Worm (Caenorhabditis elegans) whole organism, late embryonic: ENCODE results near the gene C03E10.1.

Experiments used
- C08G9.2 ChIP-seq: sonication (generic microtip); optimal IDR thresholded peaks from 2 replicates; lab custom pipeline; 2016; ENCODE audit warnings: mild to moderate bottlenecking, missing genetic modification characterization, moderate library complexity, missing compliant biosample characterization
- C38D4.7 ChIP-seq: fragments of 200-800 bp; sonication (Bioruptor generic); optimal IDR thresholded peaks from 2 replicates; lab custom pipeline; 2018; ENCODE audit warnings: mild to moderate bottlenecking, missing genetic modification characterization, moderate library complexity, missing compliant biosample characterization
- F13H6.1 ChIP-seq: sonication (generic microtip); optimal IDR thresholded peaks from 2 replicates; lab custom pipeline; 2016; ENCODE audit warnings: missing genetic modification characterization, missing compliant biosample characterization
- K02D7.2 ChIP-seq: sonication (generic microtip); optimal IDR thresholded peaks from 2 replicates; lab custom pipeline; 2017; ENCODE audit warnings: mild to moderate bottlenecking, missing genetic modification characterization, missing compliant biosample characterization
- K09A11.1 ChIP-seq: sonication (generic microtip); optimal IDR thresholded peaks from 2 replicates; lab custom pipeline; 2017; ENCODE audit warnings: antibody characterized with exemption, mild to moderate bottlenecking, missing genetic modification characterization, missing compliant biosample characterization; ENCODE audit not compliant: insufficient read depth
- T23F11.4 ChIP-seq: fragments of 200-800 bp; sonication (Bioruptor generic); optimal IDR thresholded peaks from 2 replicates; lab custom pipeline; 2018; ENCODE audit warnings: mild to moderate bottlenecking, missing genetic modification characterization, missing compliant biosample characterization
- ahr-1 ChIP-seq: sonication (generic microtip); optimal IDR thresholded peaks from 2 replicates; lab custom pipeline; 2016; ENCODE audit warnings: missing genetic modification characterization, missing compliant biosample characterization
- ceh-22 ChIP-seq: sonication (generic microtip); optimal IDR thresholded peaks from 2 replicates; lab custom pipeline; 2017; ENCODE audit warnings: missing biosample characterization, missing genetic modification characterization
- ceh-24 ChIP-seq: sonication (generic microtip); optimal IDR thresholded peaks from 2 replicates; lab custom pipeline; 2016; ENCODE audit warnings: mild to moderate bottlenecking, missing genetic modification characterization, missing compliant biosample characterization
- ceh-31 ChIP-seq: sonication (generic microtip); optimal IDR thresholded peaks from 2 replicates; lab custom pipeline; 2016; ENCODE audit warnings: missing genetic modification characterization, missing compliant biosample characterization
- ceh-45 ChIP-seq: fragments of 200-800 bp; sonication (Bioruptor generic); IDR thresholded peaks from 2 replicates; pipeline ENCODE4 v1.3.6; 2022; ENCODE audit warnings: missing genetic modification reagents, missing genetic modification characterization, missing compliant biosample characterization
- ceh-48 ChIP-seq: sonication (generic microtip); optimal IDR thresholded peaks from 2 replicates; lab custom pipeline; 2016; ENCODE audit warnings: missing genetic modification characterization, inconsistent platforms, missing compliant biosample characterization
- ceh-6 ChIP-seq: fragments of 200-800 bp; sonication (Bioruptor generic); optimal IDR thresholded peaks from 2 replicates; lab custom pipeline; 2018; ENCODE audit warnings: mild to moderate bottlenecking, missing genetic modification characterization, missing compliant biosample characterization
- ceh-9 ChIP-seq: sonication (generic microtip); optimal IDR thresholded peaks from 2 replicates; lab custom pipeline; 2016; ENCODE audit warnings: mild to moderate bottlenecking, missing genetic modification characterization, inconsistent platforms, missing compliant biosample characterization
- elt-2 ChIP-seq: sonication (generic microtip); optimal IDR thresholded peaks from 2 replicates; lab custom pipeline; 2016; ENCODE audit warnings: missing genetic modification reagents, missing genetic modification characterization, missing compliant biosample characterization
- elt-4 ChIP-seq: sonication (generic microtip); optimal IDR thresholded peaks from 2 replicates; lab custom pipeline; 2016; ENCODE audit warnings: missing genetic modification characterization, missing compliant biosample characterization
- fax-1 ChIP-seq: sonication (generic microtip); optimal IDR thresholded peaks from 2 replicates; lab custom pipeline; 2016; ENCODE audit warnings: missing genotype, missing genetic modification characterization, missing compliant biosample characterization
- fkh-10 ChIP-seq: fragments of 150-350 bp; optimal IDR thresholded peaks from 2 replicates; lab custom pipeline; 2014; ENCODE audit warnings: missing biosample characterization, missing genetic modification reagents, missing genetic modification characterization
- gmeb-2 ChIP-seq: sonication (generic microtip); optimal IDR thresholded peaks from 2 replicates; lab custom pipeline; 2016; ENCODE audit warnings: missing genetic modification characterization, inconsistent platforms, missing compliant biosample characterization
- hlh-15 ChIP-seq: sonication (generic microtip); optimal IDR thresholded peaks from 2 replicates; lab custom pipeline; 2016; ENCODE audit warnings: missing genetic modification characterization, missing compliant biosample characterization
- hlh-30 ChIP-seq: sonication (generic microtip); optimal IDR thresholded peaks from 2 replicates; lab custom pipeline; 2017; ENCODE audit warnings: antibody characterized with exemption, missing genetic modification characterization, missing compliant biosample characterization; ENCODE audit not compliant: insufficient read depth
- lim-6 ChIP-seq: sonication (generic microtip); optimal IDR thresholded peaks from 2 replicates; lab custom pipeline; 2016; ENCODE audit warnings: missing genetic modification characterization, missing compliant biosample characterization
- odd-2 ChIP-seq: sonication (generic microtip); optimal IDR thresholded peaks from 2 replicates; lab custom pipeline; 2017; ENCODE audit warnings: antibody characterized with exemption, mild to moderate bottlenecking, missing genetic modification characterization, missing compliant biosample characterization
- pag-3 ChIP-seq: sonication (generic microtip); optimal IDR thresholded peaks from 2 replicates; lab custom pipeline; 2016; ENCODE audit warnings: missing compliant biosample characterization, missing genetic modification characterization, borderline replicate concordance
- pha-2 ChIP-seq: sonication (generic microtip); optimal IDR thresholded peaks from 2 replicates; lab custom pipeline; 2017; ENCODE audit warnings: mild to moderate bottlenecking, missing genetic modification characterization, missing compliant biosample characterization
- pros-1 ChIP-seq: fragments of 150-350 bp; optimal IDR thresholded peaks from 2 replicates; lab custom pipeline; 2014; ENCODE audit warnings: missing biosample characterization, missing genetic modification reagents, missing genetic modification characterization
- sox-2 ChIP-seq: fragments of 200-800 bp; sonication (Bioruptor generic); IDR thresholded peaks from 2 replicates; pipeline ENCODE4 v1.3.6; 2022; ENCODE audit warnings: missing genetic modification reagents, missing genetic modification characterization, missing compliant biosample characterization
- ttx-3 ChIP-seq: sonication (generic microtip); optimal IDR thresholded peaks from 2 replicates; lab custom pipeline; 2016; ENCODE audit warnings: missing genetic modification reagents, missing genetic modification characterization, missing compliant biosample characterization
- unc-3 ChIP-seq, 2 experiments: fragments of 200-800 bp in 1 of 2; sonication (Bioruptor generic) in 1 of 2; sonication (generic microtip) in 1 of 2; conservative IDR thresholded peaks in 1 of 2; optimal IDR thresholded peaks in 1 of 2; 2 replicates each; pipeline versions ENCODE4 v1.3.6 to Lab custom; 2016 to 2022; ENCODE audit warnings: missing compliant biosample characterization in 2 of 2, missing genetic modification characterization in 2 of 2, missing genetic modification reagents in 1 of 2
- unc-42 ChIP-seq: sonication (generic microtip); optimal IDR thresholded peaks from 2 replicates; lab custom pipeline; 2016; ENCODE audit warnings: missing genotype, missing genetic modification characterization, missing compliant biosample characterization
- unc-55 ChIP-seq: sonication (generic microtip); optimal IDR thresholded peaks from 2 replicates; lab custom pipeline; 2017; ENCODE audit warnings: missing biosample characterization, missing genetic modification reagents, missing genetic modification characterization
- ztf-16 ChIP-seq: sonication (generic microtip); optimal IDR thresholded peaks from 2 replicates; lab custom pipeline; 2017; ENCODE audit warnings: missing genetic modification characterization, missing compliant biosample characterization

The C03E10.1 gene

ce11 chrV:11298632-11299031 lies 7.6 kb downstream of the C03E10.1 start, which contains the start of gene T03F7.5:
TSS of gene T03F7.5 (minus strand) at chrV:11298732.
- TF ChIP-seq ceh-9 (no peak), fax-1 (tag; lab: Kevin White, UChicago) (no peak), elt-2 (no peak), T23F11.4 (GFP tag; lab: Kevin White, UChicago) (no peak), unc-3 (GFP tag; conservative IDR thresholded peaks at IDR 0.05; lab: Robert Waterston, UW) (no peak), unc-3 (tag; optimal IDR thresholded peaks at IDR 0.05; lab: Kevin White, UChicago) (no peak), gmeb-2 (tag; lab: Kevin White, UChicago) (no peak), odd-2 (no peak), ceh-24 (tag; lab: Kevin White, UChicago) (no peak), unc-42 (no peak), unc-55 (GFP tag; lab: Kevin White, UChicago) (no peak), ceh-45 (GFP tag; lab: Robert Waterston, UW) (no peak), lim-6 (tag; lab: Kevin White, UChicago) (no peak), C38D4.7 (GFP tag; lab: Kevin White, UChicago) (no peak), K02D7.2 (no peak)

- TF ChIP-seq hlh-30 (tag; lab: Kevin White, UChicago), result no peak
These were observed 8.4 kb downstream of the C03E10.1 start for ce11 chrV:11299406-11299805.

ce11 chrV:11300539-11300938 lies 9.6 kb downstream of the C03E10.1 start, which contains the start of gene srh-47:
TSS of gene srh-47 (minus strand) at chrV:11300639.
- no peak for TF ChIP-seq ceh-48 (tag; lab: Kevin White, UChicago)
- no peak for TF ChIP-seq fkh-10
- TF ChIP-seq elt-2, result no peak
- TF ChIP-seq ztf-16, result no peak
- TF ChIP-seq K02D7.2, result no peak
- no peak for TF ChIP-seq unc-42
- no peak for TF ChIP-seq hlh-15
- no peak for TF ChIP-seq ceh-22 (tag; lab: Kevin White, UChicago)
- TF ChIP-seq, all 69 proteins: peak for 0

- TF ChIP-seq pros-1 (no peak), ztf-16 (no peak), F13H6.1 (no peak), C08G9.2 (tag; lab: Kevin White, UChicago) (no peak), T23F11.4 (GFP tag; lab: Kevin White, UChicago) (no peak), sox-2 (GFP tag; lab: Robert Waterston, UW) (no peak), K02D7.2 (no peak)
These were observed 11.7 kb downstream of the C03E10.1 start, which contains the start of gene srh-46 for ce11 chrV:11302698-11303097. TSS of gene srh-46 (minus strand) at chrV:11302886.

ce11 chrV:11304200-11304599 lies 13.2 kb downstream of the C03E10.1 start:
- TF ChIP-seq pha-2 (tag; lab: Kevin White, UChicago), result no peak
- no peak for TF ChIP-seq sox-2 (GFP tag; lab: Robert Waterston, UW)
- no peak for TF ChIP-seq ceh-6

ce11 chrV:11304879-11305278 lies 13.9 kb downstream of the C03E10.1 start, which contains the start of gene srh-45:
TSS of gene srh-45 (minus strand) at chrV:11304979.
- TF ChIP-seq ttx-3 (tag; lab: Kevin White, UChicago), result no peak
- no peak for TF ChIP-seq pag-3 (tag; lab: Kevin White, UChicago)
- TF ChIP-seq K09A11.1 (tag; lab: Kevin White, UChicago), result no peak
- no peak for TF ChIP-seq elt-4 (tag; lab: Kevin White, UChicago)
- no peak for TF ChIP-seq fkh-10
- TF ChIP-seq K02D7.2, result no peak
- no peak for TF ChIP-seq ztf-16
- no peak for TF ChIP-seq pros-1
- TF ChIP-seq ceh-31 (tag; lab: Kevin White, UChicago), result no peak
- no peak for TF ChIP-seq ahr-1 (tag; lab: Kevin White, UChicago)
- TF ChIP-seq ceh-45 (GFP tag; lab: Robert Waterston, UW), result no peak
- TF ChIP-seq, all 69 proteins: peak for 0
